Worm (Caenorhabditis elegans) whole organism, L3 larva: ENCODE results near the gene C49C3.8.

ENCODE experiments used
- ZK546.5 ChIP-seq: sonication (generic microtip); optimal IDR thresholded peaks from 2 replicates; lab custom pipeline; 2017; ENCODE audit warnings: missing biosample characterization, missing genetic modification characterization
- elt-1 ChIP-seq: fragments of 150-350 bp; optimal IDR thresholded peaks from 2 replicates; lab custom pipeline; 2014; ENCODE audit warnings: missing biosample characterization, missing genetic modification characterization
- elt-2 ChIP-seq: sonication (generic microtip); optimal IDR thresholded peaks from 2 replicates; lab custom pipeline; 2016; ENCODE audit warnings: missing genetic modification reagents, mild to moderate bottlenecking, missing genetic modification characterization, missing compliant biosample characterization
- jun-1 ChIP-seq: fragments of 150-350 bp; optimal IDR thresholded peaks from 2 replicates; lab custom pipeline; 2014; ENCODE audit warnings: missing biosample characterization, missing genetic modification reagents, missing genetic modification characterization
- lsy-12 ChIP-seq: sonication (generic microtip); optimal IDR thresholded peaks from 2 replicates; lab custom pipeline; 2016; ENCODE audit warnings: mild to moderate bottlenecking, missing genetic modification characterization, missing compliant biosample characterization
- mdl-1 ChIP-seq: fragments of 150-350 bp; optimal IDR thresholded peaks from 2 replicates; lab custom pipeline; 2014; ENCODE audit warnings: missing biosample characterization, missing genetic modification characterization
- nhr-76 ChIP-seq: fragments of 150-350 bp; sonication (generic microtip); optimal IDR thresholded peaks from 5 replicates; lab custom pipeline; 2014; ENCODE audit warnings: missing biosample characterization, missing genetic modification characterization
- unc-39 ChIP-seq: sonication (generic microtip); optimal IDR thresholded peaks from 4 replicates; lab custom pipeline; 2017; ENCODE audit warnings: missing biosample characterization, missing genetic modification characterization
- unc-62 ChIP-seq: fragments of 150-350 bp; sonication (generic microtip); optimal IDR thresholded peaks from 4 replicates; lab custom pipeline; 2014; ENCODE audit warnings: missing biosample characterization, missing genetic modification reagents, missing genetic modification characterization
- zag-1 ChIP-seq: fragments of 150-350 bp; optimal IDR thresholded peaks from 2 replicates; lab custom pipeline; 2014; ENCODE audit warnings: missing biosample characterization, missing genetic modification characterization
- ztf-11 ChIP-seq: fragments of 150-350 bp; optimal IDR thresholded peaks from 2 replicates; lab custom pipeline; 2014; ENCODE audit warnings: missing biosample characterization, missing genetic modification characterization

DNA sequence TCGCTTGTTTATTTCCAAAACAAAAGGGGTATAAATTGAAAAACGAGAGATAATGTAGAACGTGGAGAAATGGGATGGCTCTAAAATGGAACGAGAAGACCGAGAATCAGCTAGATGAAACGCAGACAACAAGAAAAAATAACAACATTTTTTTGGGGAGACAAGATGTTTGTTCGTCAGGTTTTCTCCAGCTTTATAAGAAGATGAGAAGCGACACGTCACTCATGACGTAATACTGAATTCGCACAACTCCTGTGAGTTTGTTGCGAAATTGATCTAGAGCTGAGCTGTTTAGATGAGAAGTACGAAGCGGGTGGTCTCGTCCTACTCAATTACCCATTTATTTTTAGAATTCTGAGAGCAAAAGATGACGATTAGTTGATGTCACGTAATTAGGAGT, 49.7 kb upstream of the C49C3.8 start:
- TF ChIP-seq ZK546.5: no peak
- TF ChIP-seq zag-1 (tag; lab: Kevin White, UChicago): no peak
- TF ChIP-seq elt-2 (tag; lab: Kevin White, UChicago): no peak
- TF ChIP-seq elt-1: no peak
- TF ChIP-seq nhr-76: no peak
- no peak for TF ChIP-seq jun-1 (tag; lab: Kevin White, UChicago)
- TF ChIP-seq mdl-1 (tag; lab: Kevin White, UChicago): no peak
- TF ChIP-seq unc-39 (tag; lab: Kevin White, UChicago): no peak
- TF ChIP-seq lsy-12 (tag; lab: Kevin White, UChicago): no peak
- no peak for TF ChIP-seq unc-62 (GFP tag; lab: Kevin White, UChicago)
- no peak for TF ChIP-seq ztf-11 (tag; lab: Kevin White, UChicago)
